Fruit fly (Drosophila melanogaster) whole organism, prepupa: Measurements from ENCODE around the gene CG13041.

ENCODE experiments used
- Blimp-1 ChIP-seq: fragments of 200-800 bp; sonication (Bioruptor generic); optimal IDR thresholded peaks from 3 replicates; lab custom pipeline; 2017; ENCODE audit warnings: missing biosample characterization, missing genetic modification characterization, mild to moderate bottlenecking, moderate library complexity, missing genetic modification reagents
- CG10631 ChIP-seq: fragments of 200-800 bp; sonication (Bioruptor generic); optimal IDR thresholded peaks from 2 replicates; lab custom pipeline; 2016; ENCODE audit warnings: missing biosample characterization, missing genetic modification characterization
- CG10669 ChIP-seq: fragments of 200-800 bp; sonication (Bioruptor generic); optimal IDR thresholded peaks from 3 replicates; lab custom pipeline; 2018; ENCODE audit warnings: missing biosample characterization, mild to moderate bottlenecking, missing genetic modification characterization, moderate library complexity
- CG11294 ChIP-seq: fragments of 200-800 bp; sonication (Bioruptor generic); IDR thresholded peaks from 2 replicates; pipeline ENCODE4 v1.3.6; 2022; ENCODE audit warnings: missing biosample characterization, missing genetic modification characterization
- CG11762 ChIP-seq: fragments of 200-800 bp; sonication (Bioruptor generic); optimal IDR thresholded peaks from 3 replicates; lab custom pipeline; 2016; ENCODE audit warnings: missing biosample characterization, missing genetic modification characterization; ENCODE audit not compliant: insufficient read depth
- CG11902 ChIP-seq: fragments of 200-800 bp; sonication (Bioruptor generic); optimal IDR thresholded peaks from 3 replicates; lab custom pipeline; 2016; ENCODE audit warnings: missing biosample characterization, missing genetic modification characterization
- CG15336 ChIP-seq: fragments of 200-800 bp; sonication (Bioruptor generic); IDR thresholded peaks from 2 replicates; pipeline ENCODE4 v1.3.6; 2022; ENCODE audit warnings: missing biosample characterization, missing genetic modification characterization
- CG16779 ChIP-seq: fragments of 200-800 bp; sonication (Bioruptor generic); optimal IDR thresholded peaks from 3 replicates; lab custom pipeline; 2017; ENCODE audit warnings: missing biosample characterization, mild to moderate bottlenecking, missing genetic modification characterization
- CG3032 ChIP-seq: fragments of 200-800 bp; optimal IDR thresholded peaks from 2 replicates; lab custom pipeline; 2019; ENCODE audit warnings: missing biosample characterization, mild to moderate bottlenecking, missing genetic modification characterization, moderate library complexity
- CG31627 ChIP-seq: fragments of 200-800 bp; sonication (Bioruptor generic); optimal IDR thresholded peaks from 3 replicates; lab custom pipeline; 2016; ENCODE audit warnings: missing biosample characterization, missing genetic modification characterization
- CG32006 ChIP-seq: fragments of 200-800 bp; sonication (Bioruptor generic); optimal IDR thresholded peaks from 3 replicates; lab custom pipeline; 2017; ENCODE audit warnings: missing biosample characterization, mild to moderate bottlenecking, missing genetic modification characterization
- CG34406 ChIP-seq: fragments of 200-800 bp; sonication (Bioruptor generic); optimal IDR thresholded peaks from 3 replicates; lab custom pipeline; 2016; ENCODE audit warnings: missing biosample characterization, missing genetic modification characterization
- CG4318 ChIP-seq: fragments of 200-800 bp; sonication (Bioruptor generic); optimal IDR thresholded peaks from 3 replicates; lab custom pipeline; 2017; ENCODE audit warnings: missing biosample characterization, mild to moderate bottlenecking, missing genetic modification characterization
- CG6276 ChIP-seq: fragments of 200-800 bp; sonication (Bioruptor generic); optimal IDR thresholded peaks from 2 replicates; lab custom pipeline; 2017; ENCODE audit warnings: missing biosample characterization, mild to moderate bottlenecking, missing genetic modification characterization
- CG6792 ChIP-seq: fragments of 200-800 bp; sonication (Bioruptor generic); optimal IDR thresholded peaks from 3 replicates; lab custom pipeline; 2016; ENCODE audit warnings: missing biosample characterization, missing genetic modification characterization
- CG6808 ChIP-seq: fragments of 200-800 bp; sonication (Bioruptor generic); optimal IDR thresholded peaks from 3 replicates; lab custom pipeline; 2017; ENCODE audit warnings: missing biosample characterization, missing genetic modification characterization, mild to moderate bottlenecking, moderate library complexity, missing genetic modification reagents
- CG6854 ChIP-seq: fragments of 200-800 bp; sonication (Bioruptor generic); optimal IDR thresholded peaks from 2 replicates; lab custom pipeline; 2017; ENCODE audit warnings: missing biosample characterization, mild to moderate bottlenecking, missing genetic modification characterization
- CG7368 ChIP-seq: fragments of 200-800 bp; sonication (Bioruptor generic); optimal IDR thresholded peaks from 3 replicates; lab custom pipeline; 2016; ENCODE audit warnings: missing biosample characterization, missing genetic modification characterization
- CG8119 ChIP-seq: fragments of 200-800 bp; sonication (Bioruptor generic); IDR thresholded peaks from 3 replicates; pipeline ENCODE4 v1.3.6; 2022; ENCODE audit warnings: missing biosample characterization, missing genetic modification characterization
- CG8319 ChIP-seq: fragments of 200-800 bp; sonication (Bioruptor generic); optimal IDR thresholded peaks from 3 replicates; lab custom pipeline; 2016; ENCODE audit warnings: missing biosample characterization, missing genetic modification characterization
- CG8632 ChIP-seq: fragments of 200-800 bp; sonication (Bioruptor generic); optimal IDR thresholded peaks from 3 replicates; lab custom pipeline; 2016; ENCODE audit warnings: missing biosample characterization, missing genetic modification characterization
- CG9139 ChIP-seq: fragments of 200-800 bp; sonication (Bioruptor generic); optimal IDR thresholded peaks from 3 replicates; lab custom pipeline; 2017; ENCODE audit warnings: missing biosample characterization, mild to moderate bottlenecking, missing genetic modification characterization
- Eip75B ChIP-seq: fragments of 200-800 bp; sonication (Bioruptor generic); optimal IDR thresholded peaks from 3 replicates; lab custom pipeline; 2016; ENCODE audit warnings: missing biosample characterization, missing genetic modification characterization
- Eip78C ChIP-seq: fragments of 200-800 bp; sonication (Bioruptor generic); peaks from one replicate; lab custom pipeline; 2016; ENCODE audit warnings: missing biosample characterization, missing genetic modification characterization
- Eip93F ChIP-seq: fragments of 200-800 bp; sonication (Bioruptor generic); optimal IDR thresholded peaks from 2 replicates; lab custom pipeline; 2016; ENCODE audit warnings: missing biosample characterization, mild to moderate bottlenecking, missing genetic modification characterization
- Ets21C ChIP-seq: fragments of 200-800 bp; sonication (Bioruptor generic); optimal IDR thresholded peaks from 3 replicates; lab custom pipeline; 2016; ENCODE audit warnings: missing biosample characterization, missing genetic modification characterization
- Ets96B ChIP-seq: fragments of 200-800 bp; optimal IDR thresholded peaks from 2 replicates; lab custom pipeline; 2019; ENCODE audit warnings: missing biosample characterization, mild to moderate bottlenecking, missing genetic modification characterization, moderate library complexity
- Gug ChIP-seq: fragments of 200-800 bp; sonication (Bioruptor generic); IDR thresholded peaks from 2 replicates; pipeline ENCODE4 v1.3.6; 2022; ENCODE audit warnings: missing biosample characterization, missing genetic modification characterization
- Hr39 ChIP-seq: fragments of 200-800 bp; sonication (Bioruptor generic); optimal IDR thresholded peaks from 2 replicates; lab custom pipeline; 2016; ENCODE audit warnings: missing biosample characterization, missing genetic modification characterization
- Hr4 ChIP-seq: fragments of 200-800 bp; sonication (Bioruptor generic); optimal IDR thresholded peaks from 3 replicates; lab custom pipeline; 2016; ENCODE audit warnings: missing biosample characterization, missing genetic modification characterization
- Met ChIP-seq: fragments of 200-800 bp; sonication (Bioruptor generic); optimal IDR thresholded peaks from 3 replicates; lab custom pipeline; 2016; ENCODE audit warnings: missing biosample characterization, missing genetic modification characterization
- OdsH ChIP-seq: fragments of 200-800 bp; sonication (Bioruptor generic); optimal IDR thresholded peaks from 3 replicates; lab custom pipeline; 2016; ENCODE audit warnings: missing biosample characterization, missing genetic modification characterization
- Sox102F ChIP-seq: fragments of 200-800 bp; sonication (Bioruptor generic); optimal IDR thresholded peaks from 2 replicates; lab custom pipeline; 2016; ENCODE audit warnings: missing biosample characterization, mild to moderate bottlenecking, missing genetic modification characterization
- Sox14 ChIP-seq: fragments of 200-800 bp; sonication (Bioruptor generic); optimal IDR thresholded peaks from 3 replicates; lab custom pipeline; 2016; ENCODE audit warnings: missing biosample characterization, missing genetic modification characterization
- acj6 ChIP-seq: fragments of 200-800 bp; sonication (Bioruptor generic); optimal IDR thresholded peaks from 3 replicates; lab custom pipeline; 2016; ENCODE audit warnings: missing biosample characterization, missing genetic modification characterization
- eg ChIP-seq: fragments of 200-800 bp; sonication (Bioruptor generic); IDR thresholded peaks from 3 replicates; pipeline ENCODE4 v1.3.6; 2022; ENCODE audit warnings: missing biosample characterization, missing genetic modification characterization
- esn ChIP-seq: fragments of 200-800 bp; sonication (Bioruptor generic); optimal IDR thresholded peaks from 2 replicates; lab custom pipeline; 2016; ENCODE audit warnings: missing biosample characterization, mild to moderate bottlenecking, missing genetic modification characterization, moderate library complexity
- fd59A ChIP-seq: fragments of 200-800 bp; sonication (Bioruptor generic); optimal IDR thresholded peaks from 2 replicates; lab custom pipeline; 2017; ENCODE audit warnings: missing biosample characterization, mild to moderate bottlenecking, missing genetic modification characterization, missing genetic modification reagents
- fd85E ChIP-seq: fragments of 200-800 bp; sonication (Bioruptor generic); optimal IDR thresholded peaks from 3 replicates; lab custom pipeline; 2016; ENCODE audit warnings: missing biosample characterization, missing genetic modification characterization
- fkh ChIP-seq: fragments of 200-800 bp; sonication (Bioruptor generic); optimal IDR thresholded peaks from 3 replicates; lab custom pipeline; 2017; ENCODE audit warnings: missing biosample characterization, mild to moderate bottlenecking, missing genetic modification characterization, moderate library complexity
- lz ChIP-seq: fragments of 200-800 bp; sonication (Bioruptor generic); optimal IDR thresholded peaks from 3 replicates; lab custom pipeline; 2016; ENCODE audit warnings: missing biosample characterization, missing genetic modification characterization
- net ChIP-seq: fragments of 200-800 bp; sonication (Bioruptor generic); optimal IDR thresholded peaks from 3 replicates; lab custom pipeline; 2016; ENCODE audit warnings: missing biosample characterization, missing genetic modification characterization
- pdm3 ChIP-seq: fragments of 200-800 bp; sonication (Bioruptor generic); optimal IDR thresholded peaks from 3 replicates; lab custom pipeline; 2016; ENCODE audit warnings: missing biosample characterization, missing genetic modification characterization
- salr ChIP-seq, 2 experiments: fragments of 200-800 bp; sonication (Bioruptor generic); optimal IDR thresholded peaks; 3 replicates each; lab custom pipeline; 2016 to 2018; ENCODE audit warnings: missing biosample characterization in 2 of 2, missing genetic modification characterization in 2 of 2, mild to moderate bottlenecking in 1 of 2
- spab ChIP-seq: fragments of 200-800 bp; sonication (Bioruptor generic); optimal IDR thresholded peaks from 2 replicates; lab custom pipeline; 2017; ENCODE audit warnings: missing biosample characterization, mild to moderate bottlenecking, missing genetic modification characterization, missing genetic modification reagents
- ss ChIP-seq, 2 experiments: fragments of 200-800 bp; sonication (Bioruptor generic); optimal IDR thresholded peaks; 2 replicates in 1 of 2; 3 replicates in 1 of 2; lab custom pipeline; 2017 to 2018; ENCODE audit warnings: mild to moderate bottlenecking in 2 of 2, missing biosample characterization in 2 of 2, missing genetic modification characterization in 2 of 2, moderate library complexity in 1 of 2
- svp ChIP-seq: fragments of 200-800 bp; sonication (Bioruptor generic); peaks from one replicate; lab custom pipeline; 2016; ENCODE audit warnings: missing biosample characterization, missing genetic modification characterization
- topi ChIP-seq: fragments of 200-800 bp; sonication (Bioruptor generic); optimal IDR thresholded peaks from 3 replicates; lab custom pipeline; 2016; ENCODE audit warnings: missing biosample characterization, missing genetic modification characterization
- vri ChIP-seq: fragments of 200-800 bp; sonication (Bioruptor generic); optimal IDR thresholded peaks from 3 replicates; lab custom pipeline; 2016; ENCODE audit warnings: missing biosample characterization, mild to moderate bottlenecking, missing genetic modification characterization

Gene CG13041

DNA sequence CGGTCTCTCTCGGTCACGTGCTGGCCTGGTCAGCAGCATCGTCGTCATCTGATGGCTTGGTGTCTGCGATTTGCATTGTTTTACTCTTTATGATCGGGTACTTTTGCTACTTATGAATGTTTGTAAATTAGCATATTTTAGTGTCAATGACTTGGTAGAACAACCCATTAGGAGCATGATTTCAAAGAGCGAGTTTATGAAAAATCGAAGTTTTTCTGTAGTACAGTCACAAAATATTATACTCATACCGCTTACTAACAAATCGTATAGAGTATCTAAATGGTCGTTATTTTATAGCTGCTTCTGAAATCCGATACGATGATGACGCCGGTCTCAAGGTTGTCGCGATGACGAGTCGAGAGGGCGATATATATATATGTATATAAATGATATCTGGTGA is 33.1 kb downstream of the CG13041 start (continued):
- peak; percentile 29 for TF ChIP-seq Hr39 (GFP tag; lab: Kevin White, UChicago)
- peak; percentile 4 for TF ChIP-seq CG31627 (GFP tag; lab: Kevin White, UChicago)
- peak; percentile 43 for TF ChIP-seq CG7368 (GFP tag; lab: Kevin White, UChicago)
- TF ChIP-seq CG11762 (GFP tag; lab: Kevin White, UChicago) = peak; percentile 8
- no peak for TF ChIP-seq Hr4
- peak; percentile 13 for TF ChIP-seq vri (GFP tag; lab: Kevin White, UChicago)
- no peak for TF ChIP-seq CG8119 (GFP tag; lab: Robert Waterston, UW)
- TF ChIP-seq OdsH = peak; percentile 46

DNA sequence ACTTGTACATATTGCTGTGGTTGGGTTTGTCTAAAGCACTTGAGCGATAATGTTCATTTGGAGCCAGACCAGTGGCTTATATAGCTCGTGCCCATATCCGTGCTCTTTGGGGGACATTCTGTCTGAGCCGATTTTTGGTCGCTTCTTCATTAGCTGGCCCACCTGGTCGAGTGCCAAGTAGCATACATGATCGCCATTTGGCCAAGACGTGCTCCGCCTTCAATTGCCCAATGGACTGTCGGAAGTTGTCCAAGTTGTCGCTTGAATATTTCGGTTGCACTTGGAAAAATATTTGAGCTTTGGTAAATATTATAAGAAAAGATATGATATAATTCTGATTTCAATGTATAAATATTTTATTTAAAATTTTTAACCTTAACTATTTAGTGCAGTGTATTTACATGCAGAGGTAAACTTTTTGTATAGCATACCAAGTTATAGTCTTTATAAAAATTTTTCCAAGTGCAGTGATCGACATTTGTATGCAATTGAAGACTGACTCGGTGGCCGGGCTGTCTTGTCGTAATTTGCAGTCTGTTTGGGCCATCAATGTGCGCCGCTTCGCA is 33.9 kb downstream of the CG13041 start, which contains the start of gene CG13047:
Gene CG13047, minus strand, starts transcription at position 51 of the 566 bp plus-strand sequence.
- TF ChIP-seq CG6808 (GFP tag; lab: Kevin White, UChicago) (peak; percentile 13), fd59A (GFP tag; lab: Kevin White, UChicago) (no peak), CG16779 (tag; lab: Kevin White, UChicago) (no peak), Met (GFP tag; lab: Kevin White, UChicago) (no peak), Gug (no peak), topi (no peak), CG15336 (GFP tag; lab: Robert Waterston, UW) (0 out of 2 replicates have a peak, but pooled peaks have one; percentile 26), CG4318 (no peak), Eip93F (GFP tag; lab: Kevin White, UChicago) (no peak), CG11902 (GFP tag; lab: Kevin White, UChicago) (no peak), Ets21C (GFP tag; lab: Kevin White, UChicago) (no peak), pdm3 (GFP tag; lab: Kevin White, UChicago) (no peak), fkh (no peak), ss (GFP tag; optimal IDR thresholded peaks at IDR 0.05; lab: Kevin White, UChicago) (no peak), lz (GFP tag; lab: Kevin White, UChicago) (no peak), svp (no peak), CG6854 (GFP tag; lab: Kevin White, UChicago) (no peak), eg (no peak), CG6276 (GFP tag; lab: Kevin White, UChicago) (no peak), CG9139 (GFP tag; lab: Kevin White, UChicago) (no peak), Hr39 (GFP tag; lab: Kevin White, UChicago) (no peak), Sox102F (GFP tag; lab: Kevin White, UChicago) (no peak), salr (GFP tag; optimal IDR thresholded peaks at IDR 0.05; lab: Kevin White, UChicago) (no peak), Eip78C (GFP tag; lab: Kevin White, UChicago) (peak; percentile 49), CG10669 (GFP tag; lab: Kevin White, UChicago) (peak; percentile 26), acj6 (peak; percentile 13), CG7368 (GFP tag; lab: Kevin White, UChicago) (no peak), CG6792 (no peak), Ets96B (peak; percentile 37), CG11762 (GFP tag; lab: Kevin White, UChicago) (no peak), CG32006 (GFP tag; lab: Kevin White, UChicago) (peak; percentile 2), net (GFP tag; lab: Kevin White, UChicago) (no peak), Sox14 (GFP tag; lab: Kevin White, UChicago) (no peak), CG3032 (peak; percentile 56), CG10631 (GFP tag; lab: Kevin White, UChicago) (peak; percentile 10), Eip75B (no peak), Blimp-1 (GFP tag; lab: Kevin White, UChicago) (no peak), fd85E (GFP tag; lab: Kevin White, UChicago) (no peak), CG8319 (no peak), CG8632 (GFP tag; lab: Kevin White, UChicago) (no peak), spab (GFP tag; lab: Kevin White, UChicago) (no peak), esn (GFP tag; lab: Kevin White, UChicago) (no peak), CG8119 (GFP tag; lab: Robert Waterston, UW) (no peak), CG34406 (no peak), CG11294 (GFP tag; lab: Robert Waterston, UW) (no peak), vri (GFP tag; lab: Kevin White, UChicago) (no peak)
